Fruit fly (Drosophila melanogaster) whole organism, embryonic: ENCODE data around the gene CG13720.
A peak's percentile ranks its signal among the peaks of the same experiment; 100 is the strongest.

ENCODE experiments used
- CG10209 ChIP-seq: fragments of 200-800 bp; sonication (Bioruptor generic); optimal IDR thresholded peaks from 3 replicates; lab custom pipeline; 2017; ENCODE audit warnings: missing biosample characterization, mild to moderate bottlenecking, missing genetic modification characterization, missing genetic modification reagents
- CG10274 ChIP-seq: fragments of 200-800 bp; sonication (Bioruptor generic); optimal IDR thresholded peaks from 3 replicates; lab custom pipeline; 2017; ENCODE audit warnings: missing biosample characterization, mild to moderate bottlenecking, missing genetic modification characterization
- CG12299 ChIP-seq: fragments of 200-800 bp; sonication (Bioruptor generic); optimal IDR thresholded peaks from 2 replicates; lab custom pipeline; 2018; ENCODE audit warnings: missing biosample characterization, mild to moderate bottlenecking, missing genetic modification characterization
- CG13123 ChIP-seq: fragments of 200-800 bp; sonication (Bioruptor generic); optimal IDR thresholded peaks from 2 replicates; lab custom pipeline; 2016; ENCODE audit warnings: missing biosample characterization, missing genetic modification characterization
- CG13296 ChIP-seq: fragments of 200-800 bp; sonication (Bioruptor generic); optimal IDR thresholded peaks from 3 replicates; lab custom pipeline; 2018; ENCODE audit warnings: missing biosample characterization, mild to moderate bottlenecking, missing genetic modification characterization
- CG15514 ChIP-seq: fragments of 200-800 bp; sonication (Bioruptor generic); optimal IDR thresholded peaks from 3 replicates; lab custom pipeline; 2017; ENCODE audit warnings: missing biosample characterization, missing genetic modification characterization, mild to moderate bottlenecking, moderate library complexity, missing genetic modification reagents
- CG18262 ChIP-seq: fragments of 200-800 bp; optimal IDR thresholded peaks from 3 replicates; lab custom pipeline; 2019; ENCODE audit warnings: missing biosample characterization, mild to moderate bottlenecking, missing genetic modification characterization, moderate library complexity
- CG18476 ChIP-seq: fragments of 200-800 bp; sonication (Bioruptor generic); optimal IDR thresholded peaks from 2 replicates; lab custom pipeline; 2016; ENCODE audit warnings: missing biosample characterization, mild to moderate bottlenecking, missing genetic modification characterization
- CG33557 ChIP-seq: fragments of 200-800 bp; sonication (Bioruptor generic); optimal IDR thresholded peaks from 2 replicates; lab custom pipeline; 2019; ENCODE audit warnings: missing biosample characterization, mild to moderate bottlenecking, missing genetic modification characterization, moderate library complexity
- CG4282 ChIP-seq: fragments of 200-800 bp; sonication (Bioruptor generic); optimal IDR thresholded peaks from 2 replicates; lab custom pipeline; 2016; ENCODE audit warnings: missing biosample characterization, missing genetic modification characterization
- CG4360 ChIP-seq: fragments of 200-800 bp; sonication (Bioruptor generic); IDR thresholded peaks from 2 replicates; pipeline ENCODE4 v1.3.6; 2022; ENCODE audit warnings: missing biosample characterization, missing genetic modification characterization
- CG4820 ChIP-seq: fragments of 200-800 bp; sonication (Bioruptor generic); optimal IDR thresholded peaks from 3 replicates; lab custom pipeline; 2016; ENCODE audit warnings: missing biosample characterization, missing genetic modification characterization
- CG4854 ChIP-seq: fragments of 200-800 bp; sonication (Bioruptor generic); optimal IDR thresholded peaks from 2 replicates; lab custom pipeline; 2016; ENCODE audit warnings: missing biosample characterization, missing genetic modification characterization, inconsistent platforms
- CG5245 ChIP-seq: fragments of 200-800 bp; sonication (Bioruptor generic); optimal IDR thresholded peaks from 3 replicates; lab custom pipeline; 2016; ENCODE audit warnings: missing biosample characterization, missing genetic modification characterization
- CG6689 ChIP-seq: fragments of 200-800 bp; sonication (Bioruptor generic); IDR thresholded peaks from 2 replicates; pipeline ENCODE4 v1.3.6; 2022; ENCODE audit warnings: missing biosample characterization, missing genetic modification characterization
- CG7372 ChIP-seq: fragments of 200-800 bp; sonication (Bioruptor generic); IDR thresholded peaks from 2 replicates; pipeline ENCODE4 v1.3.6; 2022; ENCODE audit warnings: missing biosample characterization, missing genetic modification characterization
- CG7745 ChIP-seq: fragments of 200-800 bp; sonication (Bioruptor generic); optimal IDR thresholded peaks from 2 replicates; lab custom pipeline; 2018; ENCODE audit warnings: missing biosample characterization, mild to moderate bottlenecking, missing genetic modification characterization, moderate library complexity
- CG8089 ChIP-seq: fragments of 200-800 bp; sonication (Bioruptor generic); optimal IDR thresholded peaks from 3 replicates; lab custom pipeline; 2016; ENCODE audit warnings: missing biosample characterization, missing genetic modification characterization
- CG8281 ChIP-seq: fragments of 200-800 bp; sonication (Bioruptor generic); optimal IDR thresholded peaks from 2 replicates; lab custom pipeline; 2018; ENCODE audit warnings: missing biosample characterization, mild to moderate bottlenecking, missing genetic modification characterization, moderate library complexity
- Doc2 ChIP-seq: fragments of 200-800 bp; sonication (Bioruptor generic); IDR thresholded peaks from 2 replicates; pipeline ENCODE4 v1.3.6; 2022; ENCODE audit warnings: missing biosample characterization, missing genetic modification characterization
- Dref ChIP-seq: fragments of 200-800 bp; sonication (Bioruptor generic); IDR thresholded peaks from 2 replicates; pipeline ENCODE4 v1.3.6; 2022; ENCODE audit warnings: missing biosample characterization, missing genetic modification characterization
- Eip74EF ChIP-seq, 2 experiments: fragments of 200-800 bp in 1 of 2; fragments of >200 bp in 1 of 2; sonication (Bioruptor generic) in 1 of 2; optimal IDR thresholded peaks; 2 replicates each; lab custom pipeline; 2017 to 2019; ENCODE audit warnings: missing biosample characterization in 2 of 2, missing genetic modification characterization in 2 of 2, mild to moderate bottlenecking in 1 of 2, moderate library complexity in 1 of 2
- GATAe ChIP-seq: fragments of 200-800 bp; sonication (Bioruptor generic); conservative IDR thresholded peaks from 2 replicates; pipeline ENCODE4 v1.3.6; 2022; ENCODE audit warnings: missing biosample characterization, missing genetic modification characterization
- Gsc ChIP-seq: fragments of 200-800 bp; sonication (Bioruptor generic); IDR thresholded peaks from 2 replicates; pipeline ENCODE4 v1.3.6; 2022; ENCODE audit warnings: missing biosample characterization, missing genetic modification characterization
- HLH3B ChIP-seq: fragments of 200-800 bp; sonication (Bioruptor generic); IDR thresholded peaks from 2 replicates; pipeline ENCODE4 v1.3.6; 2022; ENCODE audit warnings: missing biosample characterization, missing genetic modification characterization
- HLH4C ChIP-seq: fragments of 200-800 bp; sonication (Bioruptor generic); IDR thresholded peaks from 3 replicates; pipeline ENCODE4 v1.3.6; 2022; ENCODE audit warnings: missing biosample characterization, missing genetic modification characterization; ENCODE audit not compliant: partially characterized antibody
- Hey ChIP-seq: fragments of 200-800 bp; sonication (Bioruptor generic); optimal IDR thresholded peaks from 3 replicates; lab custom pipeline; 2018; ENCODE audit warnings: missing biosample characterization, mild to moderate bottlenecking, missing genetic modification characterization
- HmgZ ChIP-seq: fragments of 200-800 bp; sonication (Bioruptor generic); optimal IDR thresholded peaks from 2 replicates; lab custom pipeline; 2018; ENCODE audit warnings: missing biosample characterization, mild to moderate bottlenecking, missing genetic modification characterization
- Nf-YA ChIP-seq: fragments of 200-800 bp; sonication (Bioruptor generic); IDR thresholded peaks from 2 replicates; pipeline ENCODE4 v1.3.6; 2022; ENCODE audit warnings: missing biosample characterization, missing genetic modification characterization
- Ptx1 ChIP-seq: fragments of 200-800 bp; sonication (Bioruptor generic); IDR thresholded peaks from 2 replicates; pipeline ENCODE4 v1.3.6; 2022; ENCODE audit warnings: missing biosample characterization, missing genetic modification characterization
- Rfx ChIP-seq: fragments of 200-800 bp; sonication (Bioruptor generic); IDR thresholded peaks from 2 replicates; pipeline ENCODE4 v1.3.6; 2022; ENCODE audit warnings: missing biosample characterization, missing genetic modification characterization
- Spps ChIP-seq: fragments of 200-800 bp; sonication (Bioruptor generic); optimal IDR thresholded peaks from 2 replicates; lab custom pipeline; 2018; ENCODE audit warnings: missing biosample characterization, mild to moderate bottlenecking, missing genetic modification characterization
- Sry-δ ChIP-seq: fragments of 200-800 bp; sonication (Bioruptor generic); optimal IDR thresholded peaks from 2 replicates; lab custom pipeline; 2016; ENCODE audit warnings: missing biosample characterization, missing genetic modification characterization
- Stat92E ChIP-seq, 3 experiments: fragments of >200 bp in 2 of 3; fragments of 200-800 bp in 1 of 3; sonication (Bioruptor generic) in 1 of 3; optimal IDR thresholded peaks; 2 replicates each; lab custom pipeline; 2017 to 2019; ENCODE audit warnings: missing biosample characterization in 3 of 3, missing genetic modification characterization in 3 of 3, mild to moderate bottlenecking in 1 of 3, moderate library complexity in 1 of 3
- aop ChIP-seq: fragments of 200-800 bp; sonication (Bioruptor generic); IDR thresholded peaks from 2 replicates; pipeline ENCODE4 v1.3.6; 2022; ENCODE audit warnings: missing biosample characterization, missing genetic modification characterization
- crp ChIP-seq, 2 experiments: fragments of 200-800 bp; sonication (Bioruptor generic); optimal IDR thresholded peaks; 2 replicates in 1 of 2; 3 replicates in 1 of 2; lab custom pipeline; 2017; ENCODE audit warnings: missing biosample characterization in 2 of 2, missing genetic modification characterization in 2 of 2, mild to moderate bottlenecking in 1 of 2, moderate library complexity in 1 of 2
- disco-r ChIP-seq: fragments of 200-800 bp; sonication (Bioruptor generic); optimal IDR thresholded peaks from 2 replicates; lab custom pipeline; 2016; ENCODE audit warnings: missing biosample characterization, missing genetic modification characterization
- eyg ChIP-seq: fragments of 200-800 bp; sonication (Bioruptor generic); optimal IDR thresholded peaks from 3 replicates; lab custom pipeline; 2016; ENCODE audit warnings: missing biosample characterization, missing genetic modification characterization
- fru ChIP-seq: fragments of >200 bp; optimal IDR thresholded peaks from 2 replicates; lab custom pipeline; 2017
- ftz-f1 ChIP-seq: fragments of 200-800 bp; sonication (Bioruptor generic); optimal IDR thresholded peaks from 2 replicates; lab custom pipeline; 2016; ENCODE audit warnings: missing biosample characterization, missing genetic modification characterization
- gcm2 ChIP-seq: fragments of 200-800 bp; sonication (Bioruptor generic); optimal IDR thresholded peaks from 2 replicates; lab custom pipeline; 2016; ENCODE audit warnings: missing biosample characterization, missing genetic modification characterization
- gsb ChIP-seq: fragments of 200-800 bp; sonication (Bioruptor generic); IDR thresholded peaks from 2 replicates; pipeline ENCODE4 v1.3.6; 2022; ENCODE audit warnings: missing biosample characterization, missing genetic modification characterization
- insv ChIP-seq, 2 experiments: fragments of 200-800 bp; sonication (Bioruptor generic); optimal IDR thresholded peaks; 3 replicates each; lab custom pipeline; 2016 to 2018; ENCODE audit warnings: missing biosample characterization in 2 of 2, missing genetic modification characterization in 2 of 2
- jigr1 ChIP-seq: fragments of 200-800 bp; sonication (Bioruptor generic); IDR thresholded peaks from 3 replicates; pipeline ENCODE4 v1.3.6; 2022; ENCODE audit warnings: missing biosample characterization, missing genetic modification characterization
- lmd ChIP-seq: fragments of 200-800 bp; sonication (Bioruptor generic); IDR thresholded peaks from 2 replicates; pipeline ENCODE4 v1.3.6; 2022; ENCODE audit warnings: missing biosample characterization, missing genetic modification characterization
- nom ChIP-seq: fragments of 200-800 bp; sonication (Bioruptor generic); optimal IDR thresholded peaks from 2 replicates; lab custom pipeline; 2017; ENCODE audit warnings: missing biosample characterization, missing genetic modification characterization, mild to moderate bottlenecking, moderate library complexity, missing genetic modification reagents
- pzg ChIP-seq: fragments of 200-800 bp; sonication (Bioruptor generic); optimal IDR thresholded peaks from 3 replicates; lab custom pipeline; 2018; ENCODE audit warnings: missing biosample characterization, mild to moderate bottlenecking, missing genetic modification characterization, moderate library complexity
- sna ChIP-seq: fragments of 200-800 bp; sonication (Bioruptor generic); IDR thresholded peaks from 2 replicates; pipeline ENCODE4 v1.3.6; 2022; ENCODE audit warnings: missing biosample characterization, missing genetic modification characterization; ENCODE audit not compliant: partially characterized antibody
- tio ChIP-seq: fragments of 200-800 bp; sonication (Bioruptor generic); optimal IDR thresholded peaks from 2 replicates; lab custom pipeline; 2017; ENCODE audit warnings: missing biosample characterization, missing genetic modification characterization, inconsistent platforms
- trem ChIP-seq: fragments of 200-800 bp; optimal IDR thresholded peaks from 3 replicates; lab custom pipeline; 2019; ENCODE audit warnings: missing biosample characterization, mild to moderate bottlenecking, missing genetic modification characterization, moderate library complexity
- vnd ChIP-seq: fragments of 200-800 bp; sonication (Bioruptor generic); IDR thresholded peaks from 3 replicates; pipeline ENCODE4 v1.3.6; 2022; ENCODE audit warnings: missing biosample characterization, missing genetic modification characterization; ENCODE audit not compliant: partially characterized antibody

CG13720 gene

DNA sequence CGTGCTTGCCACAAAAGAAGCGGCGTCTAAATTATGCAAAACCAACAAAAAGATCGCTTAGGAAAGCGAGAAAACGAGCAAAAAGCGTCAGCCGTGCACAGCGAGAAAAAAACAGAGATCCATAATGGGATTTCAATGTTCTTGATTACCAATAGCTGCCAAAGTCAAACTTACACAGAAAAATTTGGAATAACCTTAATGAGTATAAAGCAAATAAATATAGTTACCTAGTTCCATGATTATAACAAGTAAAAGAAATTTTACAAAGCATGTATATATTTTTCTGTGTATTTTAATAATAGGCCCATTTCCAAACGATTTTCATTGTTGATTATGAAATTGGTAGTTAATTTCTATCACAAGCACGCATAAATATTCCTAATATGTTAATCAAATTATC, 33.6 kb upstream of the CG13720 start (continued):
- TF ChIP-seq CG12299 (tag; lab: Kevin White, UChicago) (no peak), gcm2 (GFP tag; lab: Kevin White, UChicago) (no peak), nom (GFP tag; lab: Kevin White, UChicago) (no peak), fru (no peak), Doc2 (GFP tag; lab: Robert Waterston, UW) (no peak), CG4854 (GFP tag; lab: Kevin White, UChicago) (no peak), Eip74EF (GFP tag; optimal IDR thresholded peaks at IDR 0.05; lab: Kevin White, UChicago) (peak in 1 of 2 experiments; percentile 58), jigr1 (0 out of 3 replicates have a peak, but pooled peaks have one; percentile 13), Stat92E (GFP tag; optimal IDR thresholded peaks at IDR 0.05; lab: Kevin White, UChicago) (no peak), CG7745 (no peak), CG10274 (no peak), CG13296 (peak; percentile 32), HLH3B (GFP tag; lab: Robert Waterston, UW) (peak; percentile 41; the same call in 1 of the 2 replicates), Gsc (GFP tag; lab: Robert Waterston, UW) (no peak), tio (GFP tag; lab: Kevin White, UChicago) (no peak), Dref (GFP tag; lab: Robert Waterston, UW) (no peak), CG18262 (tag; lab: Kevin White, UChicago) (peak; percentile 56), Sry-δ (no peak), CG15514 (GFP tag; lab: Kevin White, UChicago) (no peak), CG18476 (no peak), lmd (GFP tag; lab: Robert Waterston, UW) (0 out of 2 replicates have a peak, but pooled peaks have one; percentile 10), trem (tag; lab: Kevin White, UChicago) (peak; percentile 17), Spps (no peak), insv (GFP tag; optimal IDR thresholded peaks at IDR 0.05; lab: Kevin White, UChicago) (no peak), HmgZ (tag; lab: Kevin White, UChicago) (no peak), CG10209 (GFP tag; lab: Kevin White, UChicago) (no peak), CG4820 (GFP tag; lab: Kevin White, UChicago) (peak; percentile 35), GATAe (no peak), vnd (GFP tag; lab: Robert Waterston, UW) (no peak), disco-r (GFP tag; lab: Kevin White, UChicago) (no peak), CG13123 (GFP tag; lab: Kevin White, UChicago) (no peak), eyg (GFP tag; lab: Kevin White, UChicago) (no peak), sna (no peak), pzg (no peak), CG8089 (GFP tag; lab: Kevin White, UChicago) (no peak), CG5245 (GFP tag; lab: Kevin White, UChicago) (peak; percentile 10), CG6689 (GFP tag; lab: Robert Waterston, UW) (peak; percentile 38; the same call in 1 of the 2 replicates), crp (GFP tag; optimal IDR thresholded peaks at IDR 0.05; lab: Kevin White, UChicago) (no peak), ftz-f1 (no peak), CG4282 (GFP tag; lab: Kevin White, UChicago) (no peak), CG8281 (tag; lab: Kevin White, UChicago) (no peak), Rfx (GFP tag; lab: Robert Waterston, UW) (no peak), Ptx1 (peak; percentile 61), HLH4C (GFP tag; lab: Robert Waterston, UW) (no peak), CG4360 (GFP tag; lab: Robert Waterston, UW) (no peak), Nf-YA (GFP tag; lab: Robert Waterston, UW) (0 out of 2 replicates have a peak, but pooled peaks have one; percentile 16), CG33557 (GFP tag; lab: Kevin White, UChicago) (no peak), aop (GFP tag; lab: Robert Waterston, UW) (no peak), Hey (tag; lab: Kevin White, UChicago) (no peak), CG7372 (GFP tag; lab: Robert Waterston, UW) (no peak), gsb (GFP tag; lab: Robert Waterston, UW) (no peak)
